Worm (Caenorhabditis elegans) whole organism, young adult: ENCODE data around the gene fbxb-97.
"Not testable (repeated sequence)": the region's sequence is repeated elsewhere in the genome, so short reads cannot be mapped to it uniquely, and the experiment has no call there.

ENCODE experiments used
- B0035.1 ChIP-seq: sonication (generic microtip); optimal IDR thresholded peaks from 2 replicates; lab custom pipeline; 2016; ENCODE audit warnings: missing genetic modification characterization, mild to moderate bottlenecking, missing compliant biosample characterization, missing genotype, missing genetic modification reagents
- B0261.1 ChIP-seq: sonication (generic microtip); optimal IDR thresholded peaks from 2 replicates; lab custom pipeline; 2016; ENCODE audit warnings: mild to moderate bottlenecking, missing genetic modification characterization, moderate library complexity, missing compliant biosample characterization
- B0336.3 ChIP-seq: fragments of 200-800 bp; sonication (Bioruptor generic); IDR thresholded peaks from 2 replicates; pipeline ENCODE4 v1.3.6; 2022; ENCODE audit warnings: missing genetic modification characterization, missing compliant biosample characterization
- C06A6.2 ChIP-seq: fragments of 200-800 bp; sonication (Bioruptor generic); conservative IDR thresholded peaks from 2 replicates; pipeline ENCODE4 v1.3.6; 2022; ENCODE audit warnings: missing genetic modification characterization, missing compliant biosample characterization
- D2030.7 ChIP-seq: fragments of 200-800 bp; sonication (Bioruptor generic); IDR thresholded peaks from 2 replicates; pipeline ENCODE4 v1.3.6; 2022; ENCODE audit warnings: missing genetic modification reagents, missing genetic modification characterization, missing compliant biosample characterization
- F52B5.7 ChIP-seq: sonication (generic microtip); optimal IDR thresholded peaks from 2 replicates; lab custom pipeline; 2016; ENCODE audit warnings: mild to moderate bottlenecking, missing genetic modification characterization, missing compliant biosample characterization
- Y56A3A.18 ChIP-seq: fragments of 200-800 bp; sonication (Bioruptor generic); IDR thresholded peaks from 2 replicates; pipeline ENCODE4 v1.3.6; 2022; ENCODE audit warnings: missing genetic modification reagents, missing genetic modification characterization, missing compliant biosample characterization
- Y67H2A.10 ChIP-seq: fragments of 200-800 bp; sonication (Bioruptor generic); conservative IDR thresholded peaks from 2 replicates; pipeline ENCODE4 v1.3.6; 2022; ENCODE audit warnings: missing genetic modification reagents, missing genetic modification characterization, missing compliant biosample characterization
- ama-1 ChIP-seq, 3 experiments: fragments of 150-350 bp in 1 of 3; sonication (generic microtip) in 2 of 3; optimal IDR thresholded peaks; 2 replicates each; lab custom pipeline; 2014 to 2018; ENCODE audit warnings: missing biosample characterization in 2 of 3, missing genetic modification characterization in 2 of 3, missing genetic modification reagents in 2 of 3
- aptf-3 ChIP-seq: fragments of 200-800 bp; sonication (Bioruptor generic); IDR thresholded peaks from 2 replicates; pipeline ENCODE4 v1.3.6; 2022; ENCODE audit warnings: missing genetic modification characterization, missing compliant biosample characterization
- atf-7 ChIP-seq: sonication (generic microtip); optimal IDR thresholded peaks from 2 replicates; lab custom pipeline; 2017; ENCODE audit warnings: mild to moderate bottlenecking, missing genetic modification characterization, missing compliant biosample characterization
- cebp-2 ChIP-seq: fragments of 200-800 bp; sonication (Bioruptor generic); IDR thresholded peaks from 2 replicates; pipeline ENCODE4 v1.3.6; 2022; ENCODE audit warnings: missing genetic modification characterization, missing compliant biosample characterization
- chd-7 ChIP-seq: sonication (generic microtip); optimal IDR thresholded peaks from 2 replicates; lab custom pipeline; 2016; ENCODE audit warnings: mild to moderate bottlenecking, missing genetic modification characterization, moderate library complexity, missing compliant biosample characterization
- efl-1 ChIP-seq: fragments of 150-350 bp; optimal IDR thresholded peaks from 2 replicates; lab custom pipeline; 2014; ENCODE audit warnings: missing biosample characterization, missing genetic modification reagents, missing genetic modification characterization
- egrh-3 ChIP-seq: fragments of 200-800 bp; sonication (Bioruptor generic); IDR thresholded peaks from 2 replicates; pipeline ENCODE4 v1.3.6; 2022; ENCODE audit warnings: missing genetic modification reagents, missing genetic modification characterization, missing compliant biosample characterization
- ekl-4 ChIP-seq: fragments of 200-800 bp; sonication (Bioruptor generic); IDR thresholded peaks from 2 replicates; pipeline ENCODE4 v1.3.6; 2022; ENCODE audit warnings: missing genetic modification reagents, missing genetic modification characterization, missing compliant biosample characterization
- hmg-1.2 ChIP-seq: fragments of 200-800 bp; sonication (Bioruptor generic); IDR thresholded peaks from 2 replicates; pipeline ENCODE4 v1.3.6; 2022; ENCODE audit warnings: missing genetic modification reagents, missing genetic modification characterization, missing compliant biosample characterization
- let-607 ChIP-seq, 2 experiments: fragments of 200-800 bp in 1 of 2; sonication (Bioruptor generic) in 1 of 2; sonication (generic microtip) in 1 of 2; optimal IDR thresholded peaks; 2 replicates each; lab custom pipeline; 2016 to 2018; ENCODE audit warnings: mild to moderate bottlenecking in 2 of 2, missing compliant biosample characterization in 2 of 2, missing genetic modification characterization in 2 of 2, moderate library complexity in 2 of 2, missing genotype in 1 of 2
- lin-40 ChIP-seq: sonication (generic microtip); optimal IDR thresholded peaks from 2 replicates; lab custom pipeline; 2016; ENCODE audit warnings: missing genetic modification characterization, mild to moderate bottlenecking, missing compliant biosample characterization, missing genotype, missing genetic modification reagents
- lsl-1 ChIP-seq: fragments of 200-800 bp; sonication (Bioruptor generic); optimal IDR thresholded peaks from 2 replicates; lab custom pipeline; 2018; ENCODE audit warnings: mild to moderate bottlenecking, missing genetic modification characterization, moderate library complexity, missing compliant biosample characterization
- mcd-1 ChIP-seq: fragments of 200-800 bp; sonication (Bioruptor generic); IDR thresholded peaks from 2 replicates; pipeline ENCODE4 v1.3.6; 2022; ENCODE audit warnings: missing genetic modification reagents, missing genetic modification characterization, missing compliant biosample characterization
- nfya-2 ChIP-seq: fragments of 200-800 bp; sonication (Bioruptor generic); IDR thresholded peaks from 2 replicates; pipeline ENCODE4 v1.3.6; 2022; ENCODE audit warnings: missing genetic modification reagents, missing genetic modification characterization, missing compliant biosample characterization
- nhr-179 ChIP-seq: sonication (generic microtip); optimal IDR thresholded peaks from 2 replicates; lab custom pipeline; 2016; ENCODE audit warnings: mild to moderate bottlenecking, missing genetic modification characterization, missing compliant biosample characterization
- nhr-80 ChIP-seq: sonication (generic microtip); optimal IDR thresholded peaks from 2 replicates; lab custom pipeline; 2016; ENCODE audit warnings: missing genetic modification characterization, missing compliant biosample characterization
- pha-4 ChIP-seq: fragments of 150-350 bp; sonication (generic microtip); optimal IDR thresholded peaks from 2 replicates; lab custom pipeline; 2014; ENCODE audit warnings: missing biosample characterization, missing genetic modification reagents, missing genetic modification characterization
- rec-8 ChIP-seq, 2 experiments: sonication (generic microtip); optimal IDR thresholded peaks; 2 replicates each; lab custom pipeline; 2016; ENCODE audit warnings: mild to moderate bottlenecking in 2 of 2, missing genetic modification characterization in 2 of 2, missing genetic modification reagents in 2 of 2, missing genotype in 2 of 2, missing biosample characterization in 1 of 2, missing compliant biosample characterization in 1 of 2, moderate library complexity in 1 of 2
- snpc-3.4 ChIP-seq: sonication (generic microtip); optimal IDR thresholded peaks from 2 replicates; lab custom pipeline; 2017; ENCODE audit warnings: missing genetic modification characterization, mild to moderate bottlenecking, missing compliant biosample characterization, antibody characterized with exemption, moderate library complexity, missing genotype, missing genetic modification reagents
- snpc-4 ChIP-seq, 5 experiments: fragments of 150-350 bp in 1 of 5; sonication (generic microtip) in 4 of 5; optimal IDR thresholded peaks; 2 replicates each; lab custom pipeline; 2014 to 2018; ENCODE audit warnings: missing genetic modification characterization in 5 of 5, missing biosample characterization in 3 of 5, antibody characterized with exemption in 2 of 5, mild to moderate bottlenecking in 2 of 5, missing compliant biosample characterization in 2 of 5, missing genotype in 2 of 5, moderate library complexity in 2 of 5, missing genetic modification reagents in 1 of 5
- sptf-2 ChIP-seq: fragments of 200-800 bp; sonication (Bioruptor generic); optimal IDR thresholded peaks from 2 replicates; lab custom pipeline; 2018; ENCODE audit warnings: mild to moderate bottlenecking, missing genetic modification characterization, missing compliant biosample characterization
- tbp1 ChIP-seq: fragments of 200-800 bp; sonication (Bioruptor generic); optimal IDR thresholded peaks from 2 replicates; lab custom pipeline; 2018; ENCODE audit warnings: mild to moderate bottlenecking, missing genetic modification characterization, missing compliant biosample characterization
- xnd-1 ChIP-seq: sonication (generic microtip); optimal IDR thresholded peaks from 2 replicates; lab custom pipeline; 2016; ENCODE audit warnings: missing genotype, missing genetic modification reagents, missing genetic modification characterization, missing compliant biosample characterization
- ztf-18 ChIP-seq: sonication (generic microtip); optimal IDR thresholded peaks from 2 replicates; lab custom pipeline; 2016; ENCODE audit warnings: missing genotype, mild to moderate bottlenecking, missing genetic modification characterization, missing compliant biosample characterization
- ztf-22 ChIP-seq: fragments of 200-800 bp; sonication (Bioruptor generic); optimal IDR thresholded peaks from 2 replicates; lab custom pipeline; 2018; ENCODE audit warnings: mild to moderate bottlenecking, missing genetic modification characterization, moderate library complexity, missing compliant biosample characterization

fbxb-97 gene

DNA sequence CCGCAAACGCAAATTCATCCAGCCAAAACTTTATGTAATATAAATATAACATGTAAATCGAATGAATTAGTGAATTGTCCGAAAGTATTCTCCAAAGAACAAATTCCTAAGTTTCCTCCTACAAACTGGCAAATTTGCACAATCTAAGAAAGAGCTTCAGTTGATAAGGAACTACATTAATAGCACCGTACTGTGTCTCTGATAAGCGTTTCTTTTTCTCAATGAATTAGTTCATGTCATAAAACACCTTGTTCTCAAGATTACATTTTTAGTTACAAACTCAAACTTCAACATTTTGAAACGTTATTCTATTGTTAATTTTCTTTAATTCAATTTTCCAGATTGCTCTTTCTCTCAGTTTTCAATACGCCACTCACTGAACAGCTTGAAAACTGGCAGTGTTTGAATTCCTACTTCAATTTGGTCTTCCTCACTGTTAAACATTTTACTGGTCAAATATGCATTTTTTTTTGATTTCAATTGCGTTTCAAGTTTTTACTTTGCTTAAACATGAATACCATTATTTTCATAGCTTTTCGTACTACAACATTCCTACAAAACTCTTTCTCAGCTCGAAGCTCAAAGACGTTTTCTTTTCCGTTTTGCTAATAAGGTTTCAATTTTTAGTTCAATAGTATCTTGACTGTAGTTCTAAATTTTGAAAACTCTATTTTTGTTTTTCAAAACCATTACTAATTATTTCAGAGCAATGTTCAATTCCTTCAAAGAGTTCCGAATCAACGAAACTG, 17.9 kb upstream of the fbxb-97 start, which contains the start of gene math-15:
math-15 (plus strand) TSS at position 699 of the 749 bp plus-strand sequence.
- TF ChIP-seq B0035.1 (tag; lab: Kevin White, UChicago), result no peak
- TF ChIP-seq nhr-80 (tag; lab: Kevin White, UChicago), result peak; percentile 26

DNA sequence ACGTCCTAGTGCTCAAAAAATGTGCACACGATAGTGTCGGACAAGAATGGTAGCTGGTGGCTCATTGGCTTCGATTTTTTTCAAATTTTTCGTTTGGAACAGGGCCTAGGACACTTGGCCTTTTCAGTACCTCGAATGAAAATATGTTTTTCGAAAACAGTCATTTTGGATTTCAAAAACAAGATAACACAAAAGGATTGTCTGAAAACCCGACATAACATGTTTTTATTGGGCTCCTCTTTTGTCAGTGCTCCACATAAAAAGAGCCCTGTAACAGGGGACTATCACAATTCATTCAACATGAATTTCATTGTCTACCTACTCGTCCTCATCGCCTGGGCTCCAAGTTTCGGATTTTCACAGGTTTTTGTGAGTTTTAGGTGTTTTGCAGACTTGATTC, 16.3 kb upstream of the fbxb-97 start, which contains the start of gene C16C4.17:
C16C4.17 (plus strand) TSS at position 301 of the 400 bp plus-strand sequence.
- no peak for TF ChIP-seq F52B5.7 (tag; lab: Kevin White, UChicago)
- no peak for TF ChIP-seq lin-40
- no peak for TF ChIP-seq ztf-18 (tag; lab: Kevin White, UChicago)
- TF ChIP-seq B0336.3 (GFP tag; lab: Robert Waterston, UW), result no peak
- no peak for TF ChIP-seq pha-4
- TF ChIP-seq snpc-3.4 (tag; lab: Kevin White, UChicago), result no peak
- TF ChIP-seq ama-1 (optimal IDR thresholded peaks at IDR 0.05; lab: Kevin White, UChicago), result no peak
- TF ChIP-seq ama-1 (GFP tag; optimal IDR thresholded peaks at IDR 0.05; lab: Kevin White, UChicago), result no peak
- TF ChIP-seq let-607 (tag; optimal IDR thresholded peaks at IDR 0.05; lab: Kevin White, UChicago), result no peak
- no peak for TF ChIP-seq nfya-2 (GFP tag; lab: Robert Waterston, UW)
- no peak for TF ChIP-seq egrh-3
- no peak for TF ChIP-seq chd-7 (tag; lab: Kevin White, UChicago)
- TF ChIP-seq, all 124 proteins: peak for 0

ce11 chrII:1862334-1862733, 14.4 kb upstream of the fbxb-97 start, which contains the start of gene fbxb-98:
fbxb-98 (plus strand) TSS chrII:1862634.
- not testable (repeated sequence) for TF ChIP-seq sptf-2 (GFP tag; lab: Kevin White, UChicago); nhr-179; atf-7 (tag; lab: Kevin White, UChicago)

ce11 chrII:1861285-1861793, 13.4 kb upstream of the fbxb-97 start, which contains the start of gene C16C4.18:
C16C4.18 (minus strand) TSS chrII:1861335.
- TF ChIP-seq mcd-1 (peak; percentile 67; the same call in 1 of the 2 replicates), D2030.7 (GFP tag; lab: Robert Waterston, UW) (peak; percentile 44; the same call in 1 of the 2 replicates), hmg-1.2 (GFP tag; lab: Robert Waterston, UW) (peak; percentile 96)

DNA sequence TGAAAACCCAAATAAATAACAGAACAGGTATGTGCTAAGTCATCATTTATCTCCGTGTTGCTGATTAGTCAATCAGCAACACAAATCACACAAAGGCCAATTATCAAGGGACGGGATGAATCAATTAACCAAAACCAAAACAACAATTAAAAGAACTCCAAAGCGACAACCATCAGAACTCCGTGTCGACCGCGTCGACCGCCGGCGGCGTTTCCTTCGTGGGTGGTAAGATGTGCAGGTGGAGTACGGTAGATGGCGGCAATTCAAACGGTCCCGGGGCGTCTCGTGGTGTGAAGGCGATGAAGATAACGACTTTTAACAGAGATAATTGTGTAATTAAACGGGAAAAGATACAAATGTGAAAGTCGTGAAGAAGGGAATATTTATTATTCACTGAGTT, 7.5 kb upstream of the fbxb-97 start:
- TF ChIP-seq aptf-3 (GFP tag; lab: Robert Waterston, UW) (0 out of 2 replicates have a peak, but pooled peaks have one; percentile 56), mcd-1 (peak; percentile 41)
- TF ChIP-seq, all 124 proteins: peak for 2; not testable (repeated sequence) for 122

ce11 chrII:1854094-1854493, 6.1 kb upstream of the fbxb-97 start, which contains the start of gene fbxb-95:
fbxb-95 (plus strand) TSS chrII:1854394.
- TF ChIP-seq Y56A3A.18; C06A6.2; rec-8 (tag; optimal IDR thresholded peaks at IDR 0.05; lab: Kevin White, UChicago): not testable (repeated sequence)

ce11 chrII:1852503-1852902, 4.5 kb upstream of the fbxb-97 start, which contains the start of gene C52E2.2:
C52E2.2 (plus strand) TSS chrII:1852803.
- TF ChIP-seq ama-1 (optimal IDR thresholded peaks at IDR 0.05; lab: Kevin White, UChicago) (no peak), ama-1 (GFP tag; optimal IDR thresholded peaks at IDR 0.05; lab: Kevin White, UChicago) (no peak), snpc-4 (GFP tag; optimal IDR thresholded peaks at IDR 0.05; lab: Kevin White, UChicago) (no peak), snpc-4 (tag; optimal IDR thresholded peaks at IDR 0.05; lab: Kevin White, UChicago) (no peak), lsl-1 (GFP tag; lab: Kevin White, UChicago) (no peak), Y67H2A.10 (GFP tag; lab: Robert Waterston, UW) (no peak), pha-4 (no peak), xnd-1 (tag; lab: Kevin White, UChicago) (no peak), ztf-22 (GFP tag; lab: Kevin White, UChicago) (no peak), ekl-4 (GFP tag; lab: Robert Waterston, UW) (no peak), tbp1 (GFP tag; lab: Kevin White, UChicago) (no peak), B0261.1 (tag; lab: Kevin White, UChicago) (no peak), efl-1 (GFP tag; lab: Kevin White, UChicago) (no peak), let-607 (tag; optimal IDR thresholded peaks at IDR 0.05; lab: Kevin White, UChicago) (no peak), sptf-2 (GFP tag; lab: Kevin White, UChicago) (no peak), cebp-2 (GFP tag; lab: Robert Waterston, UW) (no peak)
- TF ChIP-seq, all 124 proteins: peak for 0
